Worm (Caenorhabditis elegans) whole organism, L4 larva: ENCODE results near the gene frk-1.

Experiments used
- D1046.2 ChIP-seq: fragments of 200-800 bp; sonication (Bioruptor generic); IDR thresholded peaks from 2 replicates; pipeline ENCODE4 v1.3.6; 2022; ENCODE audit warnings: missing genetic modification characterization, missing compliant biosample characterization
- F26F4.8 ChIP-seq: fragments of 200-800 bp; sonication (Bioruptor generic); conservative IDR thresholded peaks from 2 replicates; pipeline ENCODE4 v1.3.6; 2022; ENCODE audit warnings: missing genetic modification characterization, missing compliant biosample characterization
- F44E2.7 ChIP-seq: fragments of 200-800 bp; sonication (Bioruptor generic); IDR thresholded peaks from 2 replicates; pipeline ENCODE4 v2.1.2; 2022; ENCODE audit warnings: missing genetic modification characterization, missing compliant biosample characterization
- F49E8.2 ChIP-seq: sonication (generic microtip); optimal IDR thresholded peaks from 2 replicates; lab custom pipeline; 2016; ENCODE audit warnings: missing compliant biosample characterization, mild to moderate bottlenecking, missing genetic modification characterization, borderline replicate concordance
- T20F7.1 ChIP-seq: fragments of 200-800 bp; sonication (Bioruptor generic); optimal IDR thresholded peaks from 2 replicates; lab custom pipeline; 2018; ENCODE audit warnings: mild to moderate bottlenecking, missing genetic modification characterization, missing compliant biosample characterization
- Y105C5A.15 ChIP-seq: fragments of 200-800 bp; sonication (Bioruptor generic); IDR thresholded peaks from 2 replicates; pipeline ENCODE4 v1.3.6; 2022; ENCODE audit warnings: missing genetic modification characterization, missing compliant biosample characterization
- ZK337.2 ChIP-seq: fragments of 200-800 bp; sonication (Bioruptor generic); IDR thresholded peaks from 2 replicates; pipeline ENCODE4 v1.3.6; 2022; ENCODE audit warnings: missing genetic modification reagents, missing genetic modification characterization, missing compliant biosample characterization
- aly-2 ChIP-seq: sonication (generic microtip); optimal IDR thresholded peaks from 2 replicates; lab custom pipeline; 2018; ENCODE audit warnings: missing biosample characterization, missing genetic modification characterization
- attf-4 ChIP-seq: sonication (generic microtip); optimal IDR thresholded peaks from 3 replicates; lab custom pipeline; 2017; ENCODE audit warnings: missing biosample characterization, missing genetic modification characterization
- ceh-20 ChIP-seq: fragments of 200-800 bp; sonication (Bioruptor generic); IDR thresholded peaks from 2 replicates; pipeline ENCODE4 v1.3.6; 2022; ENCODE audit warnings: missing genetic modification reagents, missing genetic modification characterization, missing compliant biosample characterization
- ceh-82 ChIP-seq: sonication (generic microtip); optimal IDR thresholded peaks from 2 replicates; lab custom pipeline; 2017; ENCODE audit warnings: missing biosample characterization, missing genetic modification characterization
- ces-1 ChIP-seq: fragments of 150-350 bp; sonication (generic microtip); optimal IDR thresholded peaks from 4 replicates; lab custom pipeline; 2014; ENCODE audit warnings: missing biosample characterization, missing genetic modification reagents, missing genetic modification characterization
- daf-16 ChIP-seq, 3 experiments: sonication (generic microtip); optimal IDR thresholded peaks; 2 replicates each; lab custom pipeline; 2016 to 2017; ENCODE audit warnings: missing genetic modification characterization in 3 of 3, missing genetic modification reagents in 3 of 3, mild to moderate bottlenecking in 2 of 3, missing compliant biosample characterization in 2 of 3, missing biosample characterization in 1 of 3, moderate library complexity in 1 of 3
- daf-19 ChIP-seq: fragments of 200-800 bp; sonication (Bioruptor generic); conservative IDR thresholded peaks from 2 replicates; pipeline ENCODE4 v1.3.6; 2022; ENCODE audit warnings: missing genetic modification characterization, missing compliant biosample characterization
- duxl-1 ChIP-seq: sonication (generic microtip); optimal IDR thresholded peaks from 2 replicates; lab custom pipeline; 2016; ENCODE audit warnings: mild to moderate bottlenecking, missing genetic modification characterization, moderate library complexity, missing compliant biosample characterization; ENCODE audit not compliant: poor library complexity
- egl-27 ChIP-seq: sonication (generic microtip); optimal IDR thresholded peaks from 3 replicates; lab custom pipeline; 2017; ENCODE audit warnings: missing biosample characterization, missing genetic modification reagents, missing genetic modification characterization
- egl-43 ChIP-seq: fragments of 200-800 bp; sonication (Bioruptor generic); IDR thresholded peaks from 2 replicates; pipeline ENCODE4 v1.3.6; 2022; ENCODE audit warnings: missing genetic modification reagents, missing genetic modification characterization, missing compliant biosample characterization
- gei-8 ChIP-seq: fragments of 200-800 bp; sonication (Bioruptor generic); optimal IDR thresholded peaks from 2 replicates; lab custom pipeline; 2018; ENCODE audit warnings: mild to moderate bottlenecking, missing genetic modification characterization, missing compliant biosample characterization
- hlh-11 ChIP-seq: fragments of 200-800 bp; sonication (Bioruptor generic); optimal IDR thresholded peaks from 2 replicates; lab custom pipeline; 2018; ENCODE audit warnings: mild to moderate bottlenecking, missing genetic modification characterization, missing compliant biosample characterization
- hlh-30 ChIP-seq: sonication (generic microtip); optimal IDR thresholded peaks from 2 replicates; lab custom pipeline; 2017; ENCODE audit warnings: antibody characterized with exemption, mild to moderate bottlenecking, missing genetic modification characterization, missing compliant biosample characterization; ENCODE audit not compliant: insufficient read depth
- jun-1 ChIP-seq: fragments of 150-350 bp; optimal IDR thresholded peaks from 2 replicates; lab custom pipeline; 2014; ENCODE audit warnings: missing biosample characterization, missing genetic modification reagents, missing genetic modification characterization
- lin-13 ChIP-seq: fragments of 150-350 bp; optimal IDR thresholded peaks from 2 replicates; lab custom pipeline; 2014; ENCODE audit warnings: missing biosample characterization, missing genetic modification reagents, missing genetic modification characterization
- lin-29 ChIP-seq: fragments of 200-800 bp; sonication (Bioruptor generic); IDR thresholded peaks from 2 replicates; pipeline ENCODE4 v1.3.6; 2022; ENCODE audit warnings: missing genetic modification reagents, missing genetic modification characterization, missing compliant biosample characterization
- lin-38 ChIP-seq: fragments of 200-800 bp; sonication (Bioruptor generic); IDR thresholded peaks from 2 replicates; pipeline ENCODE4 v1.3.6; 2022; ENCODE audit warnings: missing genetic modification reagents, missing genetic modification characterization, missing compliant biosample characterization
- lsy-2 ChIP-seq, 2 experiments: fragments of 150-350 bp in 1 of 2; sonication (generic microtip) in 1 of 2; optimal IDR thresholded peaks; 2 replicates each; lab custom pipeline; 2014 to 2017; ENCODE audit warnings: missing biosample characterization in 2 of 2, missing genetic modification characterization in 2 of 2
- madf-5 ChIP-seq, 2 experiments: fragments of 200-800 bp; sonication (Bioruptor generic); IDR thresholded peaks; 2 replicates each; pipeline ENCODE4 v1.3.6; 2022; ENCODE audit warnings: missing compliant biosample characterization in 2 of 2, missing genetic modification characterization in 2 of 2
- madf-9 ChIP-seq: fragments of 200-800 bp; sonication (Bioruptor generic); conservative IDR thresholded peaks from 2 replicates; pipeline ENCODE4 v1.3.6; 2022; ENCODE audit warnings: missing genetic modification reagents, missing genetic modification characterization, missing compliant biosample characterization
- mxl-2 ChIP-seq: fragments of 200-800 bp; sonication (Bioruptor generic); conservative IDR thresholded peaks from 2 replicates; pipeline ENCODE4 v1.3.6; 2022; ENCODE audit warnings: missing genetic modification reagents, missing genetic modification characterization, missing compliant biosample characterization
- nhr-11 ChIP-seq: fragments of 150-350 bp; optimal IDR thresholded peaks from 2 replicates; lab custom pipeline; 2014; ENCODE audit warnings: missing biosample characterization, missing genetic modification characterization
- nhr-111 ChIP-seq: fragments of 200-800 bp; sonication (Bioruptor generic); optimal IDR thresholded peaks from 2 replicates; lab custom pipeline; 2018; ENCODE audit warnings: mild to moderate bottlenecking, missing genetic modification characterization, missing compliant biosample characterization
- nhr-28 ChIP-seq: fragments of 150-350 bp; optimal IDR thresholded peaks from 2 replicates; lab custom pipeline; 2014; ENCODE audit warnings: missing biosample characterization, missing genetic modification characterization
- nhr-42 ChIP-seq: fragments of 200-800 bp; sonication (Bioruptor generic); IDR thresholded peaks from 2 replicates; pipeline ENCODE4 v1.3.6; 2022; ENCODE audit warnings: missing genetic modification characterization, missing compliant biosample characterization
- nhr-6 ChIP-seq: fragments of 150-350 bp; optimal IDR thresholded peaks from 2 replicates; lab custom pipeline; 2014; ENCODE audit warnings: missing biosample characterization, missing genetic modification characterization
- nhr-76 ChIP-seq: fragments of 150-350 bp; optimal IDR thresholded peaks from 2 replicates; lab custom pipeline; 2014; ENCODE audit warnings: missing biosample characterization, missing genetic modification characterization
- pha-4 ChIP-seq, 2 experiments: fragments of 150-350 bp in 1 of 2; fragments of 200-800 bp in 1 of 2; sonication (Bioruptor generic) in 1 of 2; IDR thresholded peaks in 1 of 2; optimal IDR thresholded peaks in 1 of 2; 2 replicates each; pipeline versions ENCODE4 v1.3.6 to Lab custom; 2014 to 2022; ENCODE audit warnings: missing genetic modification characterization in 2 of 2, missing genetic modification reagents in 2 of 2, missing biosample characterization in 1 of 2, missing compliant biosample characterization in 1 of 2
- rbr-2 ChIP-seq: sonication (generic microtip); optimal IDR thresholded peaks from 2 replicates; lab custom pipeline; 2016; ENCODE audit warnings: missing genotype, missing genetic modification characterization, missing compliant biosample characterization
- set-16 ChIP-seq: fragments of 200-800 bp; sonication (Bioruptor generic); IDR thresholded peaks from 2 replicates; pipeline ENCODE4 v1.3.6; 2022; ENCODE audit warnings: missing genetic modification reagents, missing genetic modification characterization, missing compliant biosample characterization
- spr-3 ChIP-seq: fragments of 200-800 bp; sonication (Bioruptor generic); optimal IDR thresholded peaks from 2 replicates; lab custom pipeline; 2018; ENCODE audit warnings: mild to moderate bottlenecking, missing genetic modification characterization, missing compliant biosample characterization
- unc-130 ChIP-seq: sonication (generic microtip); optimal IDR thresholded peaks from 2 replicates; lab custom pipeline; 2016; ENCODE audit warnings: missing genetic modification reagents, missing genetic modification characterization, missing compliant biosample characterization
- unc-39 ChIP-seq: sonication (generic microtip); optimal IDR thresholded peaks from 2 replicates; lab custom pipeline; 2017; ENCODE audit warnings: missing biosample characterization, missing genetic modification characterization
- unc-62 ChIP-seq, 3 experiments: fragments of 150-350 bp in 1 of 3; sonication (generic microtip); optimal IDR thresholded peaks in 2 of 3; peaks in 1 of 3; 1 replicate in 1 of 3; 2 replicates in 2 of 3; lab custom pipeline; 2014 to 2017; ENCODE audit warnings: missing biosample characterization in 3 of 3, missing genetic modification characterization in 3 of 3, missing genetic modification reagents in 3 of 3, missing genotype in 1 of 3
- vab-7 ChIP-seq: fragments of 200-800 bp; sonication (Bioruptor generic); IDR thresholded peaks from 2 replicates; pipeline ENCODE4 v1.3.6; 2022; ENCODE audit warnings: missing genetic modification reagents, missing genetic modification characterization, missing compliant biosample characterization
- zfp-3 ChIP-seq: fragments of 200-800 bp; sonication (Bioruptor generic); conservative IDR thresholded peaks from 2 replicates; pipeline ENCODE4 v1.3.6; 2022; ENCODE audit warnings: missing genetic modification reagents, missing genetic modification characterization, missing compliant biosample characterization
- ztf-7 ChIP-seq: fragments of 150-350 bp; optimal IDR thresholded peaks from 2 replicates; lab custom pipeline; 2014; ENCODE audit warnings: missing biosample characterization, missing genetic modification characterization

frk-1 gene

DNA sequence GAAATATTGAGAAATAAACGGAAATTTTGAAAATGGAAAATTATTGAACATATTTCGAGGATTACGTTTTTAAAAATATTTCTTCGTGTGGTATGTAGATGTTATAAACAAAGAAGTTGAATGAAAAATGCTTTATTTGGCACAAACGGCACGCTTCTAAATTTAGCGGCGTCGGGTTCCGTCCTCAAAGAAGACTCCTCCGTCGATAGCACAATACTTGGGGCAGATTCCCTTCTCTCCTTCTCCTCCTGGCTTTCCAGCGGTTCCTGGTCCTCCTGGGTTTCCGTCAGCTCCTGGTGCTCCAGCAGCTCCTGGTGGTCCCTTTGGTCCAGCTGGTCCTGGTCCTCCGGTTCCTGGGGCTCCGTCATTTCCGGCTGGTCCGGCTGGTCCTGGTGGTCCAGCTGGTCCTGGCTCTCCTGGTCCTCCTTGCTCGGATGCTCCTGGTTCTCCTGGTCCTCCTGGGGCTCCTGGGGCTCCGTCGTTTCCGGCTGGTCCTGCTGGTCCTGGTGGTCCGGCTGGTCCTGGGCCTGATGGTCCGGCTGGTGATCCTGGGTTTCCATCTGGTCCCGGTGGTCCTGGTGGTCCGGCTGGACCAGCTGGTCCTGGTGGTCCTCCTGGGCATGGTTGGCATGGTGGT, 41.5 kb downstream of the frk-1 start, which contains the start of gene W01B6.8:
Gene W01B6.8 (minus strand): TSS at position 51 of the 637 bp plus-strand sequence.
- TF ChIP-seq unc-62 (GFP tag; optimal IDR thresholded peaks at IDR 0.05 in 1 of 2; lab: Kevin White, UChicago): no peak
- no peak for TF ChIP-seq unc-62 (tag; optimal IDR thresholded peaks at IDR 0.05; lab: Kevin White, UChicago)
- TF ChIP-seq set-16 (GFP tag; lab: Robert Waterston, UW): peak; percentile 99
- TF ChIP-seq spr-3: no peak
- TF ChIP-seq pha-4 (GFP tag; IDR thresholded peaks at IDR 0.05; lab: Robert Waterston, UW): peak; percentile 67; the same call in 1 of the 2 replicates
- no peak for TF ChIP-seq pha-4 (tag; optimal IDR thresholded peaks at IDR 0.05; lab: Kevin White, UChicago)
- 0 out of 2 replicates have a peak, but pooled peaks have one; percentile 19 for TF ChIP-seq egl-43 (GFP tag; lab: Robert Waterston, UW)

DNA sequence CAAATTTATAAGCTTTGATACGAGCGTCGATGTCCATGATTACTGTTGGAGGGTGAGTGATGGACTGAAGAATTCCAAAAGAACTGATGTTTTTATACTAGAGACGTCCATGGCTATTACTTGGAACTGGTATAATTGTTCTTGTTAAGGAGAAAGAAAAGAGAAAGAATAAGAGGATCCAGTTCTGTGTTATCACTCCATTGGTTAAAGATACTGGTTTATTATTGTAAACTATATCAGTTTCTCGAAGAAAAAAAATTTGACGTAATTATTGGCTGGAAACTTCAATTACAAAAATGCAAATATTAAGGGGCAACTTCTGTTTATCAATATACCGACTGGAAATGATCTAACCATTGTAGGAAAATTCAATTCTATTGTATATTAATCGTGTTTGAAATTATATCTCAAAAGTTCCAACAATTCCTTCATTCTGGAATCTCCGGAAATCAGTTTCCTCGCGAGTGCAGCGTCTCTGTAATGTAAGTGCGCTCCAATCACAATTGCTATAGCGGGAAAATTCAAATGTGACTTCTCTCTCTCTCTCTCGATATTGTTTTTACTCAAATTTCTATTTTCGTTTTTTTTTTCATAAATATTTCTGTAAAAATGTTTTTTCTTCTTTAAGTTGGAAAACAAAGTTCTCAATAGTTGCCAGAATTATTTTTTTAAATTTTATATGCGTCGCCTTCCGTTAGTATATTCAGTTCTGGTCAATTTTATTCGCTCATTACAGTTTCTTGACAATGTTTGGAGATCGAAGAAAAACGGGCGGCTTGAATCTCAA, 42.6 kb downstream of the frk-1 start, which contains the start of the genes col-2 and ndc-80:
Gene col-2 (minus strand): TSS at position 51 of the 787 bp plus-strand sequence.
Gene ndc-80 (plus strand): TSS at position 737 of the 787 bp plus-strand sequence.
- TF ChIP-seq nhr-28: no peak
- peak; percentile 82 for TF ChIP-seq nhr-6 (tag; lab: Kevin White, UChicago)
- no peak for TF ChIP-seq nhr-42
- TF ChIP-seq jun-1 (tag; lab: Kevin White, UChicago): no peak
- no peak for TF ChIP-seq F44E2.7 (GFP tag; lab: Robert Waterston, UW)
- no peak for TF ChIP-seq T20F7.1 (GFP tag; lab: Kevin White, UChicago)
- TF ChIP-seq ceh-82: no peak
- TF ChIP-seq ZK337.2 (GFP tag; lab: Robert Waterston, UW): peak; percentile 59; the same call in 1 of the 2 replicates
- no peak for TF ChIP-seq nhr-76 (tag; lab: Kevin White, UChicago)
- no peak for TF ChIP-seq F49E8.2 (tag; lab: Kevin White, UChicago)
- TF ChIP-seq aly-2 (tag; lab: Kevin White, UChicago): no peak
- no peak for TF ChIP-seq ces-1 (GFP tag; lab: Kevin White, UChicago)
- no peak for TF ChIP-seq nhr-111 (GFP tag; lab: Kevin White, UChicago)
- TF ChIP-seq hlh-30 (tag; lab: Kevin White, UChicago): no peak
- peak; percentile 94 for TF ChIP-seq lin-38 (GFP tag; lab: Robert Waterston, UW)
- TF ChIP-seq madf-9: no peak
- TF ChIP-seq pha-4 (GFP tag; IDR thresholded peaks at IDR 0.05; lab: Robert Waterston, UW): no peak
- peak; percentile 76 for TF ChIP-seq pha-4 (tag; optimal IDR thresholded peaks at IDR 0.05; lab: Kevin White, UChicago)
- no peak for TF ChIP-seq mxl-2 (GFP tag; lab: Robert Waterston, UW)
- no peak for TF ChIP-seq egl-43 (GFP tag; lab: Robert Waterston, UW)
- TF ChIP-seq lin-29 (GFP tag; lab: Robert Waterston, UW): no peak
- no peak for TF ChIP-seq madf-5 (GFP tag; IDR thresholded peaks at IDR 0.05; lab: Robert Waterston, UW)
- no peak for TF ChIP-seq lsy-2 (tag; optimal IDR thresholded peaks at IDR 0.05; lab: Kevin White, UChicago)
- TF ChIP-seq ceh-20 (GFP tag; lab: Robert Waterston, UW): no peak
- peak; percentile 37 for TF ChIP-seq lin-13 (GFP tag; lab: Kevin White, UChicago)
- no peak for TF ChIP-seq attf-4 (tag; lab: Kevin White, UChicago)
- TF ChIP-seq egl-27 (tag; lab: Kevin White, UChicago): no peak
- no peak for TF ChIP-seq daf-19 (GFP tag; lab: Robert Waterston, UW)
- TF ChIP-seq F26F4.8 (GFP tag; lab: Robert Waterston, UW): no peak
- TF ChIP-seq ztf-7 (tag; lab: Kevin White, UChicago): no peak
- no peak for TF ChIP-seq D1046.2 (GFP tag; lab: Robert Waterston, UW)
- no peak for TF ChIP-seq gei-8 (GFP tag; lab: Kevin White, UChicago)
- no peak for TF ChIP-seq Y105C5A.15 (GFP tag; lab: Robert Waterston, UW)
- TF ChIP-seq rbr-2 (tag; lab: Kevin White, UChicago): peak; percentile 43
- no peak for TF ChIP-seq vab-7 (GFP tag; lab: Robert Waterston, UW)
- no peak for TF ChIP-seq zfp-3 (GFP tag; lab: Robert Waterston, UW)
- no peak for TF ChIP-seq duxl-1 (tag; lab: Kevin White, UChicago)
- peak; percentile 82 for TF ChIP-seq unc-130 (GFP tag; lab: Kevin White, UChicago)
- peak; percentile 19 for TF ChIP-seq hlh-11 (tag; lab: Kevin White, UChicago)
- TF ChIP-seq nhr-11 (tag; lab: Kevin White, UChicago): peak; percentile 35
- TF ChIP-seq unc-39 (tag; lab: Kevin White, UChicago): no peak
- no peak for TF ChIP-seq daf-16 (GFP tag; optimal IDR thresholded peaks at IDR 0.05; lab: Kevin White, UChicago)
- no peak for TF ChIP-seq daf-16 (tag; optimal IDR thresholded peaks at IDR 0.05; lab: Kevin White, UChicago)
